Worm (Caenorhabditis elegans) whole organism, mixed stage, embryonic: ENCODE results near the gene cytb-5.1.

Experiments used
- blmp-1 ChIP-seq: fragments of 150-350 bp; optimal IDR thresholded peaks from 2 replicates; lab custom pipeline; 2014; ENCODE audit warnings: missing biosample characterization, missing genetic modification characterization
- elt-1 ChIP-seq: sonication (generic microtip); optimal IDR thresholded peaks from 2 replicates; lab custom pipeline; 2017; ENCODE audit warnings: missing genetic modification characterization, mild to moderate bottlenecking, missing compliant biosample characterization, antibody characterized with exemption, moderate library complexity, borderline replicate concordance; ENCODE audit not compliant: insufficient read depth
- elt-3 ChIP-seq: fragments of 150-350 bp; optimal IDR thresholded peaks from 2 replicates; lab custom pipeline; 2014; ENCODE audit warnings: missing biosample characterization, missing genetic modification characterization

- TF ChIP-seq blmp-1 (tag; lab: Kevin White, UChicago) (no peak), elt-3 (tag; lab: Kevin White, UChicago) (no peak), elt-1 (tag; lab: Kevin White, UChicago) (no peak)
Measured at ce11 chrX:14015366-14015765, 13.6 kb downstream of the cytb-5.1 start, which contains the start of gene C04C11.25.
